Fruit fly (Drosophila melanogaster): Measurements from ENCODE around the gene gkt.
"Not testable (repeated sequence)": the region's sequence is repeated elsewhere in the genome, so short reads cannot be mapped to it uniquely, and the experiment has no call there.

gkt gene

DNA sequence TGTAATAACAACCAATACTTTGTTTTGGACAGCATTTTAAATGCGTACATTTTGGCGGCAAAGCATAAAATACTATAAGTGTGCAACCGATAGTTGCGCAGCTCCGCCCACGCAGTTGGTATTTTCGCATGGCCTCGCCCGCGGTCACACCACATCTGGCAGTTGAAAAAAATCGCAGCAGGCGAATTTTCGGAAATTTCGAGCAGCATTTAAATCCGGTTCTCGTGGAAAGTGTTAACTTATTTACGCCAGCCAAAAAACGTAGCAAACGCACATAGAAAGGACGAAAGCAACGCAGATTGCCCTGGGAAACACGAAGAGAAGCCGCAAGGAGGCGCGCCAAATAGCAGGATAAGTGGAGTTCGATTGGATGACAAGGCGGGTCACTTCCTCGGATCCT, 3.7 kb downstream of the gkt start, which contains the start of gene Hydr2:
TSS of gene Hydr2 (plus strand) at position 156 of the 400 bp plus-strand sequence.
- not testable (repeated sequence) for TF ChIP-seq usp (GFP tag; optimal IDR thresholded peaks at IDR 0.05); pan (optimal IDR thresholded peaks at IDR 0.05); psq (optimal IDR thresholded peaks at IDR 0.05)

DNA sequence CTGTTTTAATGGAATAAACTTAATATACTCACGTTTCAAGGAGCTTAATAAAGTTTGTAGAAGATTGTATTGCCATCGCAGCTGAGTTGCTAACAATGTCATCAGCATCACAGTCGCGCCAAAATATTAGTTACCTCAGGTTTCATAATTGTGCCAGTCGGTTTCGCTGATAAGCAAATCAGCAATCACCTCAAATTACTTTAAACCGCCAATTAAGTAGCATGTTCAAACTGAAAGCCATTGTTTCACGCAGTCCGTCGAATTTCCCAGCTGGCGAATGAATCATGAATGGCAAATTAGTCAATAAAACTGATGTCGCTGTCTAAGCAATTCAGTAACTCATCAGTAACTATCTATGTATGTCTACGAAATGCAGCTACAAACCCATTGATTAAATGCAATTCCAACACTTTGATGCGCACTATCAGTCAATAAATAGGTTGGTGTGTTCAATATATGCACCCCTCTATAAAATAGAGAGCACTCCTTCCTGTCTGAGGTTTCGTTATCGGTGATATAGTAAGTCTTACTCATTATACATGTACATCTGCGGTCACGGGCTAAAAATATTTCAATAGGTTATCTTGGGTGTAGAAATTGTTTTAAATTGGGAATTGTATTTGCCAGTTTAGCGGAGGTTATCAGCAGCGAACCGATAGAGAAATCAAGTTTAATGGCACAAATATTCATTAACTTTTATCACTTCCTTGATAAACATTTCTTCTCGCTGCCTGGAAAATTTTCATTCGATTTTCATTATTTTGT, 4.7 kb downstream of the gkt start:
- no peak for TF ChIP-seq CG8478 (optimal IDR thresholded peaks at IDR 0.05)
- TF ChIP-seq pan (optimal IDR thresholded peaks at IDR 0.05), result no peak
- no peak for TF ChIP-seq usp (GFP tag; optimal IDR thresholded peaks at IDR 0.05)
- TF ChIP-seq EcR (GFP tag; optimal IDR thresholded peaks at IDR 0.05), result no peak
- TF ChIP-seq psq (optimal IDR thresholded peaks at IDR 0.05), result no peak
- no peak for TF ChIP-seq Dll (optimal IDR thresholded peaks at IDR 0.05)

DNA sequence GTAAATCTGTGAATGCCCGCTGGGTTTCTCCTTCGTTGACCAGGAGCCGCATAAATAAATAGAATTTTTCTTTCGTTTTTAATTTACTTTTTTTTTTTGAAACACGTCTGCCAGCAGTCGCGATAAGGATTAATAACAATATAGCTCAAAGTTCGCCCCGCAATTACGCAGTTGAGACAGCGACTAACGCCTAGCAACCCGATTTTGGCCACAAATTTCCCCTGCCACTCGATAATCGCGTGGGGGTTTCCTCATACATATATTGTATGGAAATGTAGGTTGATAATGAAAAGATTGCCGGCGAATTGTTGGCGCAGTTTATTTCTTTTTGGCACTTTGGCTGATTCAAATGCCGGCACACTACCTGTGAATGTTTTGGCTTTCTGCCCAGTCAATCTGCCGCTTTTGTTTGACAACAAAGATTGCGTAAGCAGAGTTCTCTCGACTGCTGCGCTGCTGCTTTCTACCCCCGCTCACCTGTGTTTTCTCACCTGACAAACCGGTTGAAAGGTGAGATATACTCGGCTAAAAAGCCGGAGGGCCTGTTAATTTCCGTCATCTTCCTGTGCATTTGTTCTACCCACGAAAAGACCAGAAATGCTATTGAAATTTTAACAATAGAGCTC, 5.4 kb downstream of the gkt start:
- TF ChIP-seq CG8478 (optimal IDR thresholded peaks at IDR 0.05), result no peak
- TF ChIP-seq psq (optimal IDR thresholded peaks at IDR 0.05), result no peak
- no peak for TF ChIP-seq pan (optimal IDR thresholded peaks at IDR 0.05)
- no peak for TF ChIP-seq EcR (GFP tag; optimal IDR thresholded peaks at IDR 0.05)
- no peak for TF ChIP-seq Dll (optimal IDR thresholded peaks at IDR 0.05)
- TF ChIP-seq usp (GFP tag; optimal IDR thresholded peaks at IDR 0.05), result no peak

DNA sequence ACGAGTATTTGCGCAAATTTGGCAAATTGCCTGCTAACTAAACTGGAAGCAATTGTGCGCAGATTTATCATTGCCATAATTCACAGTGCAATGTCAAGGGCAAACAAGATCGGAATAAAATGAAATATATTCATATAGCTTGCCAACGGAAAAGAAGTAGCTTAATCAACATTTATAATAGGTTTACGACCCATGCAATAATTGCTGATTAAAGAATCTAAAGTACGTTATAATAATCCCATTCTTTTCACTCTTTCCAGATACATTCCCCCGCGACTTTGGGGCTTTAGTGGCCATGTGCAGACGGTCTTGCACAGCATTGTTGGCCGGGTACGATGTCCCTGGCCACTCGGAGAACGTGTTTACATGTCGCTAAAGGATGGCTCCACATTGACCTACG, 7.0 kb downstream of the gkt start:
- TF ChIP-seq CG8478 (optimal IDR thresholded peaks at IDR 0.05) (no peak), psq (optimal IDR thresholded peaks at IDR 0.05) (no peak)

DNA sequence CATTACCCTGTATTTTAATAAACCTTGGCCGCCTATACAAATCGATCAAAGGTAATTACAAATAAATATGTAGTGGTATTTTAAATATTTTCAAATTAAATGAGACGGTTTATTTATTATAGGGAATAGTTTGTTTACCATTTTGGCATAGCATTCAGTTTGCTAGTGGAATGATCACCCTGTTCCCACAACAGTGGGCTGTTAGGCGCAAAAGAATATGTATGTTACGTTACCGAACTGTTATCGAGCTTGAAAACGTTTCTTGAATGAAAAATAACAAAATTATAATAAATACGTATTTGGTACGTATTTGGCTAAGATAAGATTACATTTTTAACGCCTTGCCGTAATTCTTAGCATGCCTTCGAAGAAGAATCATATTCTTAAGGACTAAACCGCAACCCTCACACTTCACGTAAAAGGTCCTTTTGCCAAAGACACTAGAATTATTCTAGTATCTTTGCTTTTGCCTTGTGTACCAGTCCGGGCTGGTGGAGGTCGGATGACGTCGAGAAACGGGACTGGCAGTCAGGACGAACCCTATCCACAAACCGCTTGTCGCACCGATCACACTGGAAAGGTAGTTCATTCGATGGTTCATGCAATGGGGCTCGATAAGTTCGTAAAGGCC, 11.3 kb downstream of the gkt start, which contains the start of gene CG44002:
TSS of gene CG44002 (minus strand) at position 144 of the 631 bp plus-strand sequence.
- TF ChIP-seq psq (optimal IDR thresholded peaks at IDR 0.05) (no peak), pan (optimal IDR thresholded peaks at IDR 0.05) (no peak), EcR (GFP tag; optimal IDR thresholded peaks at IDR 0.05) (no peak)

DNA sequence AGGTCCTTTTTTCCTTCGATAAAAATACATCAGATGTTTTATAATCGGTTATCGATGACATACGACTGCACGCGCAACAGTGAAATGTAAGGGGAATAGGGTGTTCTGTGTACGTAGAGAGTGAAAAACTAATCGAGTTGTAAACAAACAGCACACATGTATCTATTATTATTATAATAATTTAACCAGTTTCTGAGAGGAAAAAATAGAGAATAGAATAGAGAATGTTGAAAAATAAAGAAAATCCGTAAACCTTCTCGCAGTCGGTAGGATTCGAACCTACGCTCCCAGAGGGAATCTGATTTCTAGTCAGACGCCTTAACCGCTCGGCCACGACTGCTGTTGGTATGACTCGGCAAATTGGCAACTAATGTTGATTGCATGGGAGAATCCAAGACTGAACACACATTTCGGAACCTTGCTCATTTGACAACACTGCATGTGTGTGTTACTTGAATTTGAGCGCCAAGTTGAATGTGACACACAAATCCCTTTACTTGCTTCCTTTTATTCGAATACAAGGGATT, 13.1 kb downstream of the gkt start:
- TF ChIP-seq pan (optimal IDR thresholded peaks at IDR 0.05), result no peak
- no peak for TF ChIP-seq CG8478 (optimal IDR thresholded peaks at IDR 0.05)
- TF ChIP-seq Dll (optimal IDR thresholded peaks at IDR 0.05), result no peak
- no peak for TF ChIP-seq usp (GFP tag; optimal IDR thresholded peaks at IDR 0.05)
- no peak for TF ChIP-seq EcR (GFP tag; optimal IDR thresholded peaks at IDR 0.05)
- no peak for TF ChIP-seq psq (optimal IDR thresholded peaks at IDR 0.05)

DNA sequence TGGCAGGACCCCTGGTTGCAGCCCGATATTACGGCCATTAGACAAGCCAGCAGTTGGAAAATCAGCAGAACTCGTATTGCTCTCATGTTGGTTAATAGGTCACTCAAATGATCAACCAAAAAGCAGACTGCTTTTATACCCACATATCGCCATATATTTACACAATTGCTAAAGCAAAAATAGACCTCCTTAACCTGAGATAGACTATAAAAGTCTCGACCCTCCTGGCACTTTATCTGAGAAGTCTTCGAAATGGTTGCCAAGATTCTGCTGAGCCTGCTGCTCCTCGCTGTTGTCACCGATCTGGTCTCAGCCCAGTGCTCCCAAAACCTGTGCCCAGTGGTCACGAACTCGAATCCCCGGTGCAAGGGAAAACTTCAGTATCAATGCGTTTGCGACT, 14.0 kb downstream of the gkt start, which contains the start of the genes CG31698 and CG15404:
TSS of gene CG31698 (minus strand) at position 101 of the 400 bp plus-strand sequence.
TSS of gene CG15404 (plus strand) at position 233 of the 400 bp plus-strand sequence.
- TF ChIP-seq Dll (optimal IDR thresholded peaks at IDR 0.05), result no peak
- no peak for TF ChIP-seq psq (optimal IDR thresholded peaks at IDR 0.05)
- TF ChIP-seq usp (GFP tag; optimal IDR thresholded peaks at IDR 0.05), result no peak

DNA sequence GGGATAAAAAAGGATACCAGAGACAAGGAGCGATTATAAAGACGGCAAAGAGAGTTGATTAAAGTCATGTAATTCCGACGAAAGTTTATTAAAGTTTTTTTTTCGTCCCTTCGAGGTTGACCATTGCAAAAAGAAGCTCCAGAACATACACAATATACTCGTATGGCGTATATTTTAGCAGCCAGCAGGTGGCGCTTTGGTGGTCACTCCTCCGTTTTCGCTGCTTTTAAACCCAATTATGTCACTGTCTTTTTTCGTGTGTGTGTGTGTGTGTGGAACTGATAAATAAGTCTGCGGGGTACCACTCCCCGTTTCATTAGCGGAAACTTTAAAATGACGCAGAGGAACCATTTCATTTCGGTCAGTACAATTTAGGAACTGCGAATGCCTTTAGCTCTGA, 19.9 kb downstream of the gkt start:
- TF ChIP-seq pan (optimal IDR thresholded peaks at IDR 0.05) (no peak), Dll (optimal IDR thresholded peaks at IDR 0.05) (no peak), CG8478 (optimal IDR thresholded peaks at IDR 0.05) (no peak), psq (optimal IDR thresholded peaks at IDR 0.05) (no peak), usp (GFP tag; optimal IDR thresholded peaks at IDR 0.05) (no peak), EcR (GFP tag; optimal IDR thresholded peaks at IDR 0.05) (no peak)

DNA sequence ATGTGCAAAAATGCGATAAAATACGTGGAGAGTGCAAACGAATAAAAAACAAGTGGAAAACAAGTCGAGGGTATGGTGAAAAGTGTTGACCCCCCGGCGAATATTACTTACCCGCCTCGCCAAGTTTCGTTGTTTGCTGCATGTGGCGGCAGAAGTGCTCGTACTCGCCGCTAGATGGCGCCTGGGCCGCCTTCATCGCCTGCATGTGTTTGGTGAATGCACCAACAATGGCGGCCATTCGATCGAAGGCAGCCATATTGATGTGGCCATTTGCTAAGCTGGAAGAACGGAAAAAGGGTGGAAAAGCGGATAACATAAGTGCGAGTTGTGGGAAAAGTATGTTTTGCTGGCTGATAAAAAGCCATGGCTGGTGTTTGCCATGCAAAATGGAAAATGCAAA, 23.5 kb downstream of the gkt start:
- TF ChIP-seq EcR (GFP tag; optimal IDR thresholded peaks at IDR 0.05), result no peak
- no peak for TF ChIP-seq Dll (optimal IDR thresholded peaks at IDR 0.05)
- no peak for TF ChIP-seq psq (optimal IDR thresholded peaks at IDR 0.05)
- TF ChIP-seq usp (GFP tag; optimal IDR thresholded peaks at IDR 0.05), result no peak
- TF ChIP-seq CG8478 (optimal IDR thresholded peaks at IDR 0.05), result no peak
- TF ChIP-seq pan (optimal IDR thresholded peaks at IDR 0.05), result no peak

DNA sequence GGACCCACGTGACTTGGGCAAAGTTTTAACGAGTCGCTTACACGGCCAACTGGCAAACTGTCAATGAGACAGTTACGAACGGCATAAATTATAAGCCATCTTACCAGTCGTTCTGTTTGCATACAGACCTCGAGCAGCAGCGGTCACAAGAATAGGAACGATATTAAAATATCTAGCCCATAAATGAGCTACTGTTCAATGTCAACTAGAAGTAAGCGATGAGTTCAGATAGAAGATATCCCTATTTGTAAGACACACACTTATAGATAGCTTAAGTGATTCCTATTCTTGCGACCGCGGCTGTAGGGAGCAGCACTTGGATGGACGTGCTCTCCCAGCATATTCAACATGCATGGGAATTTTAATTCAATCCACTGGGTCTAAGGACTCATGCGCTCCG, 29.1 kb downstream of the gkt start:
- TF ChIP-seq usp (GFP tag; optimal IDR thresholded peaks at IDR 0.05) (no peak), CG8478 (optimal IDR thresholded peaks at IDR 0.05) (no peak), psq (optimal IDR thresholded peaks at IDR 0.05) (no peak), pan (optimal IDR thresholded peaks at IDR 0.05) (no peak), EcR (GFP tag; optimal IDR thresholded peaks at IDR 0.05) (no peak), Dll (optimal IDR thresholded peaks at IDR 0.05) (no peak)

DNA sequence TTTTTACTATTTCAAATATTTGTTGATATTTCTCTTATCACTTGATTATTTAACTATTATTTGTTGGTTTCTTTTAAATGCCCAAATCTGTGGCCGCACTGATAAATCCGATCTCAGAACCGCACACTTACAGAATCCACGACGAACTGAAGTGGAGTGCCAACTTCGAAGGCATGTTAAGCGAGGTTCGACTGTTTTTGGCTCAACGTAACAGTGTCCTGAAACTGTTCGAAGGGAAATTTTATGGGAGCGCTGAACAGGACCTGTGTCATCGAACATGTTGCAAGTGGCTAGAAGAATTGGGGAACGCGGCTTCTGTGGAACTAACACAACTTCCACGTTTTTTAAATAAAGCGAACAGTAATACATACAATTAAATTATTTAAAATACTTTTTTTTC, 39.8 kb downstream of the gkt start:
- TF ChIP-seq usp (GFP tag; optimal IDR thresholded peaks at IDR 0.05) (no peak), pan (optimal IDR thresholded peaks at IDR 0.05) (no peak), Dll (optimal IDR thresholded peaks at IDR 0.05) (no peak), psq (optimal IDR thresholded peaks at IDR 0.05) (no peak), CG8478 (optimal IDR thresholded peaks at IDR 0.05) (no peak), EcR (GFP tag; optimal IDR thresholded peaks at IDR 0.05) (no peak)

DNA sequence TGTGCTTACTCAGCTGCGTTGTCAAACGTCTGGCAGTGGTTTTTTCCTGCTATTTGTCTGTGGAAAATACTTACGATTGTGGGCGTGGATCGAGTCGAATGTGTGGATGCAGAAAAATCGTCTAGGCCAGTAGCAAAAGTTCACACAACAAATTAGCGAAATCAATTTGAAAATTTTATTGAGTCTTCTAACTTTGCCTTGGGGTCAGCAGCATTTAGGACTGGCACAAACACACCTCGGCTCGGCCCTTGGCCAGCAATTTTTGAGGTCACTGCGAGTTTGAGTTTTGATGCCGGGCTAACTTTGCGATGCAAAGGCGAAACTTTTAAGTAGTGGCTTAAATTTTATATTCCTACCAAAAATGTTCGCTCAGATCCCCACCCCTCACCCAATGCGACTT, 40.6 kb downstream of the gkt start, which contains the start of gene CG34393:
TSS of gene CG34393 (minus strand) at position 101 of the 400 bp plus-strand sequence.
- TF ChIP-seq Dll (optimal IDR thresholded peaks at IDR 0.05), result no peak
- TF ChIP-seq usp (GFP tag; optimal IDR thresholded peaks at IDR 0.05), result no peak
- no peak for TF ChIP-seq CG8478 (optimal IDR thresholded peaks at IDR 0.05)
- TF ChIP-seq psq (optimal IDR thresholded peaks at IDR 0.05), result no peak
- no peak for TF ChIP-seq pan (optimal IDR thresholded peaks at IDR 0.05)
- no peak for TF ChIP-seq EcR (GFP tag; optimal IDR thresholded peaks at IDR 0.05)
